Worm (Caenorhabditis elegans): Measurements from ENCODE around the gene C01G5.25.

C01G5.25 gene

ce11 chrIV:6522305-6522917 is 19.1 kb upstream of the C01G5.25 start, which contains the start of gene ddi-1:
TSS of gene ddi-1 (plus strand) at chrIV:6522867.
- TF ChIP-seq ama-1 (optimal IDR thresholded peaks at IDR 0.05) (no peak), mdl-1 (tag; optimal IDR thresholded peaks at IDR 0.05) (no peak), nhr-21 (tag; optimal IDR thresholded peaks at IDR 0.05) (no peak), nhr-23 (tag; optimal IDR thresholded peaks at IDR 0.05) (no peak), lin-39 (tag; optimal IDR thresholded peaks at IDR 0.05) (no peak), aly-2 (tag; optimal IDR thresholded peaks at IDR 0.05) (no peak), ztf-1 (GFP tag; conservative IDR thresholded peaks at IDR 0.05) (no peak)

DNA sequence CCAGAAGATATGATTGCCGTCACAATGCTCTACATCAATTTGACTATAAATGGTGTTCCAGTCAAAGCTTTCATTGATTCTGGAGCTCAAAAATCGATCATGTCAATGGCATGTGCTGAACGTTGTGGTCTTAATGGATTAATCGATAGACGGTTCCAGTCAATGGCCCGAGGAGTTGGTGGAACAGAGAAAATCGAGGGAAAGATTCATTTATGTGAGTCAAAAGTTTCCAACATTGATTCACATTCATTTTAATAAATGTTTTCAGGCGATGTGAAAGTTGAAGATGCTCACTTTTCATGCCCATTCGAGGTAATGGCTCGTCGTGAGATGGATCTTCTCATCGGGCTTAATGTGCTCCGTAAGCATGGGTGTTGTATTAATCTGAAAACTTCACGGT is 17.7 kb upstream of the C01G5.25 start:
- TF ChIP-seq sma-9 (GFP tag; optimal IDR thresholded peaks at IDR 0.05): no peak
- TF ChIP-seq sma-9 (tag; optimal IDR thresholded peaks at IDR 0.05): no peak
- TF ChIP-seq snpc-4 (tag; optimal IDR thresholded peaks at IDR 0.05): no peak
- no peak for TF ChIP-seq R02D3.7 (tag; optimal IDR thresholded peaks at IDR 0.05)

- TF ChIP-seq ceh-82 (tag; optimal IDR thresholded peaks at IDR 0.05): no peak
- TF ChIP-seq elt-3 (tag; optimal IDR thresholded peaks at IDR 0.05): no peak
- TF ChIP-seq nhr-21 (tag; optimal IDR thresholded peaks at IDR 0.05): no peak
- TF ChIP-seq nhr-25 (tag; optimal IDR thresholded peaks at IDR 0.05): no peak
- no peak for TF ChIP-seq lsy-2 (tag; optimal IDR thresholded peaks at IDR 0.05)
- no peak for TF ChIP-seq nhr-129 (tag; optimal IDR thresholded peaks at IDR 0.05)
- no peak for TF ChIP-seq fos-1 (tag; optimal IDR thresholded peaks at IDR 0.05)
- TF ChIP-seq nhr-10 (tag; optimal IDR thresholded peaks at IDR 0.05): no peak
- no peak for TF ChIP-seq nhr-6 (tag; optimal IDR thresholded peaks at IDR 0.05)
- no peak for TF ChIP-seq nhr-237 (tag; optimal IDR thresholded peaks at IDR 0.05)
- no peak for TF ChIP-seq snpc-4 (tag; optimal IDR thresholded peaks at IDR 0.05)
- no peak for TF ChIP-seq blmp-1 (tag; optimal IDR thresholded peaks at IDR 0.05; ENCODE audit: insufficient read depth)
- no peak for TF ChIP-seq nhr-77 (tag; optimal IDR thresholded peaks at IDR 0.05)
- TF ChIP-seq peb-1 (tag; optimal IDR thresholded peaks at IDR 0.05): no peak
- TF ChIP-seq zag-1 (tag; optimal IDR thresholded peaks at IDR 0.05): no peak
- TF ChIP-seq Y55F3AM.14 (GFP tag; optimal IDR thresholded peaks at IDR 0.05): no peak
- TF ChIP-seq ztf-1 (GFP tag; conservative IDR thresholded peaks at IDR 0.05): no peak
- no peak for TF ChIP-seq lin-11 (tag; optimal IDR thresholded peaks at IDR 0.05)
- no peak for TF ChIP-seq ceh-16 (tag; optimal IDR thresholded peaks at IDR 0.05)
Measured at ce11 chrIV:6524531-6524930, 17.0 kb upstream of the C01G5.25 start, which contains the start of gene C01G5.5. TSS of gene C01G5.5 (plus strand) at chrIV:6524610.

DNA sequence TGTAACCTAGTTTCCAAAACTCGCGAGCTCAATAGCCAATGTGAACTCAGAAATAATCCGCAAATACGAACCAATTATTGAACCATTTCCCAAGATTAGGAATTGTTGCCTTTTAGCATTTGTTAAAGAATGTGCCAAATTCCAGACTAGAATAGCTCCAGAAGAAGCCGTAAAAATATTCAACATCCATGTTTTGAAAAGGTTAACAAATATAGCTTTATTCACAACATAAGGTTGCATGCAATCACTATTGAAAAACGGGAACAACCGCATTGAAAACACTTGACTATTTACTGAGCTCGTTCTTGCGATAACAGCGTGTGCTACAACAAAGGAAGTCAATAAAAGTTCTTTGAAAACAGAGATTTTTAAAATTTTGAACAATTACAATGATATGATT is 15.0 kb upstream of the C01G5.25 start:
- TF ChIP-seq lin-13 (GFP tag; optimal IDR thresholded peaks at IDR 0.05): no peak

ce11 chrIV:6528202-6528601 is 13.3 kb upstream of the C01G5.25 start:
- TF ChIP-seq aly-2 (tag; optimal IDR thresholded peaks at IDR 0.05): no peak
- no peak for TF ChIP-seq ztf-4 (tag; optimal IDR thresholded peaks at IDR 0.05)
- no peak for TF ChIP-seq ceh-82 (tag; optimal IDR thresholded peaks at IDR 0.05)
- no peak for TF ChIP-seq mbf-1 (tag; optimal IDR thresholded peaks at IDR 0.05)
- no peak for TF ChIP-seq sma-9 (GFP tag; optimal IDR thresholded peaks at IDR 0.05)
- no peak for TF ChIP-seq sma-9 (tag; optimal IDR thresholded peaks at IDR 0.05)
- TF ChIP-seq skn-1 (tag; optimal IDR thresholded peaks at IDR 0.05): no peak
- no peak for TF ChIP-seq ztf-11 (tag; optimal IDR thresholded peaks at IDR 0.05)
- no peak for TF ChIP-seq lin-13 (GFP tag; optimal IDR thresholded peaks at IDR 0.05)
- no peak for TF ChIP-seq snpc-4 (tag; optimal IDR thresholded peaks at IDR 0.05)
- TF ChIP-seq nhr-23 (tag; optimal IDR thresholded peaks at IDR 0.05): no peak
- TF ChIP-seq crh-2 (tag; optimal IDR thresholded peaks at IDR 0.05): no peak
- no peak for TF ChIP-seq egl-27 (tag; optimal IDR thresholded peaks at IDR 0.05)
- TF ChIP-seq Y55F3AM.14 (GFP tag; optimal IDR thresholded peaks at IDR 0.05): no peak
- TF ChIP-seq ztf-1 (GFP tag; conservative IDR thresholded peaks at IDR 0.05): no peak

DNA sequence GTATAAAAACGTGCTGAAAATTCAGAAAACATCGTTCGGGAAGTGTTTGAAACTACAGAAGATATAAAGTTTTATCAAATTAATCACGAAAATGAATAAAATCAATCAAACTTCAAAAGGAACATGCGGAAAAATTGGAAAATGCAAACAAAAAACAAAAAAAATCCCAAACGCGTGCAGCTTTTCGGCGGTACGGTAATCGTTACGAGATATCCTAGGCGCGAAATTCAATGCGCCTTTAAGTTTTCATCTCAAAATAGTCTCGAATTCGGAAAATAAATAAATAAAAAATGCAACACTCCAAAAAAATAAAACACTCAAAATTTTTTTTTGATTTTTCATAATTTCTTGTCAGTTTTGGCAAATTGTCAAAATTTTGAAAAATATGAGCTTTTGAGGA is 11.7 kb upstream of the C01G5.25 start:
- TF ChIP-seq crh-2 (tag; optimal IDR thresholded peaks at IDR 0.05) (no peak), sma-9 (GFP tag; optimal IDR thresholded peaks at IDR 0.05) (no peak), sma-9 (tag; optimal IDR thresholded peaks at IDR 0.05) (no peak), fos-1 (tag; optimal IDR thresholded peaks at IDR 0.05) (no peak), nhr-12 (tag; optimal IDR thresholded peaks at IDR 0.05) (no peak), ztf-11 (tag; optimal IDR thresholded peaks at IDR 0.05) (no peak), ZK546.5 (tag; optimal IDR thresholded peaks at IDR 0.05) (no peak), unc-62 (GFP tag; optimal IDR thresholded peaks at IDR 0.05) (no peak)
